Worm (Caenorhabditis elegans) whole organism, L4 larva: Measurements from ENCODE around the gene Y40H7A.4.
A peak's percentile ranks its signal among the peaks of the same experiment; 100 is the strongest.

ENCODE experiments used
- R02D3.7 ChIP-seq: fragments of 150-350 bp; sonication (generic microtip); optimal IDR thresholded peaks from 3 replicates; lab custom pipeline; 2014; ENCODE audit warnings: missing biosample characterization, missing genetic modification characterization
- T20F7.1 ChIP-seq: fragments of 200-800 bp; sonication (Bioruptor generic); optimal IDR thresholded peaks from 2 replicates; lab custom pipeline; 2018; ENCODE audit warnings: mild to moderate bottlenecking, missing genetic modification characterization, missing compliant biosample characterization
- ZK546.5 ChIP-seq, 2 experiments: sonication (generic microtip); optimal IDR thresholded peaks; 2 replicates each; lab custom pipeline; 2017; ENCODE audit warnings: missing biosample characterization in 2 of 2, missing genetic modification characterization in 2 of 2
- aha-1 ChIP-seq: fragments of 150-350 bp; peaks from one replicate; lab custom pipeline; 2014; ENCODE audit warnings: missing biosample characterization, missing genetic modification characterization
- ceh-20 ChIP-seq: fragments of 200-800 bp; sonication (Bioruptor generic); IDR thresholded peaks from 2 replicates; pipeline ENCODE4 v1.3.6; 2022; ENCODE audit warnings: missing genetic modification reagents, missing genetic modification characterization, missing compliant biosample characterization
- ceh-62 ChIP-seq: sonication (generic microtip); optimal IDR thresholded peaks from 2 replicates; lab custom pipeline; 2017; ENCODE audit warnings: missing biosample characterization, missing genetic modification characterization
- jun-1 ChIP-seq: fragments of 150-350 bp; optimal IDR thresholded peaks from 2 replicates; lab custom pipeline; 2014; ENCODE audit warnings: missing biosample characterization, missing genetic modification reagents, missing genetic modification characterization
- lin-13 ChIP-seq: fragments of 150-350 bp; optimal IDR thresholded peaks from 2 replicates; lab custom pipeline; 2014; ENCODE audit warnings: missing biosample characterization, missing genetic modification reagents, missing genetic modification characterization
- pqm-1 ChIP-seq: sonication (generic microtip); optimal IDR thresholded peaks from 2 replicates; lab custom pipeline; 2017; ENCODE audit warnings: missing biosample characterization, missing genetic modification characterization
- skn-1 ChIP-seq: fragments of 150-350 bp; optimal IDR thresholded peaks from 2 replicates; lab custom pipeline; 2014; ENCODE audit warnings: missing biosample characterization, missing genetic modification characterization
- snpc-1.2 ChIP-seq: fragments of 200-800 bp; sonication (Bioruptor generic); IDR thresholded peaks from 2 replicates; pipeline ENCODE4 v1.3.6; 2022; ENCODE audit warnings: missing genetic modification reagents, missing genetic modification characterization, missing compliant biosample characterization
- unc-130 ChIP-seq: sonication (generic microtip); optimal IDR thresholded peaks from 2 replicates; lab custom pipeline; 2016; ENCODE audit warnings: missing genetic modification reagents, missing genetic modification characterization, missing compliant biosample characterization
- zfp-2 ChIP-seq: sonication (generic microtip); optimal IDR thresholded peaks from 2 replicates; lab custom pipeline; 2016; ENCODE audit warnings: mild to moderate bottlenecking, missing genetic modification characterization, missing compliant biosample characterization

DNA sequence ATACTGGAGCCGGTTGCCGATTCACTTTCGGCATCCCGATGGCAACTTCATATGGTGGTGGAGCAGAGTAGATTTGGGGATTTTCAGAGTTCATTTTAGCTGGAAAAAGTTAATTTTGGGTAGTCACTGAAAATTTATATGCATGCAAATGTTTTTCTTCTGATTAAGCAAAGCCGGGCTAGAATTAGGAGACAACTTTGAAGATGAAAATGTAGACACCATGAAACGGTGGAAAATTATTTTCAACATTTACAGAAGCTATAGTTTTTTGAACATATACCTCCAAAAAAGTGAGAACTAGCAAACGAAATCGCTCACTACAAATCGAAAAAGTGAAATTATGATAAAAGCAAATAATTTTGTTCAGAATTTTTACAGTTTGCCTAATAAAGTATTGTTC lies 44.9 kb upstream of the Y40H7A.4 start, which contains the start of gene Y40H7A.11:
- TF ChIP-seq snpc-1.2 (GFP tag; lab: Robert Waterston, UW): peak; percentile 53
- no peak for TF ChIP-seq ceh-20
- TF ChIP-seq ceh-62 (tag; lab: Kevin White, UChicago): no peak
- no peak for TF ChIP-seq T20F7.1
- TF ChIP-seq jun-1: no peak
- no peak for TF ChIP-seq pqm-1 (tag; lab: Kevin White, UChicago)
- TF ChIP-seq zfp-2 (tag; lab: Kevin White, UChicago): no peak
- TF ChIP-seq lin-13 (GFP tag; lab: Kevin White, UChicago): no peak
- no peak for TF ChIP-seq ZK546.5 (tag; optimal IDR thresholded peaks at IDR 0.05; lab: Kevin White, UChicago)
- TF ChIP-seq aha-1 (tag; lab: Kevin White, UChicago): no peak
- TF ChIP-seq R02D3.7 (tag; lab: Kevin White, UChicago): no peak
- no peak for TF ChIP-seq skn-1 (tag; lab: Kevin White, UChicago)
- no peak for TF ChIP-seq unc-130 (GFP tag; lab: Kevin White, UChicago)
